Worm (Caenorhabditis elegans) whole organism, L1 larva: ENCODE data around the gene F26A1.3.
"Not testable (repeated sequence)": the region's sequence is repeated elsewhere in the genome, so short reads cannot be mapped to it uniquely, and the experiment has no call there.

ENCODE experiments used
- C04F5.9 ChIP-seq: sonication (generic microtip); optimal IDR thresholded peaks from 2 replicates; lab custom pipeline; 2016; ENCODE audit warnings: missing genetic modification characterization, missing compliant biosample characterization
- C16A3.4 ChIP-seq: fragments of 150-350 bp; optimal IDR thresholded peaks from 2 replicates; lab custom pipeline; 2014; ENCODE audit warnings: missing biosample characterization, missing genetic modification characterization
- C34B4.2 ChIP-seq: sonication (generic microtip); optimal IDR thresholded peaks from 2 replicates; lab custom pipeline; 2017; ENCODE audit warnings: mild to moderate bottlenecking, missing genetic modification characterization, missing compliant biosample characterization
- F16B12.6 ChIP-seq: fragments of 150-350 bp; optimal IDR thresholded peaks from 2 replicates; lab custom pipeline; 2014; ENCODE audit warnings: missing biosample characterization, missing genetic modification characterization
- Y116A8C.19 ChIP-seq: sonication (generic microtip); optimal IDR thresholded peaks from 2 replicates; lab custom pipeline; 2016; ENCODE audit warnings: missing compliant biosample characterization, missing genetic modification characterization, borderline replicate concordance
- alr-1 ChIP-seq: fragments of 200-800 bp; sonication (Bioruptor generic); optimal IDR thresholded peaks from 2 replicates; lab custom pipeline; 2018; ENCODE audit warnings: borderline replicate concordance, mild to moderate bottlenecking, missing genetic modification characterization, missing compliant biosample characterization
- blmp-1 ChIP-seq: fragments of 150-350 bp; optimal IDR thresholded peaks from 2 replicates; lab custom pipeline; 2014; ENCODE audit warnings: missing biosample characterization, missing genetic modification characterization
- ceh-82 ChIP-seq, 3 experiments: fragments of 150-350 bp in 1 of 3; sonication (generic microtip) in 2 of 3; optimal IDR thresholded peaks; 2 replicates each; lab custom pipeline; 2014 to 2017; ENCODE audit warnings: missing biosample characterization in 3 of 3, missing genetic modification characterization in 3 of 3
- dpl-1 ChIP-seq, 3 experiments: fragments of 150-350 bp in 2 of 3; sonication (generic microtip) in 1 of 3; optimal IDR thresholded peaks; 2 replicates each; lab custom pipeline; 2014 to 2017; ENCODE audit warnings: missing biosample characterization in 3 of 3, missing genetic modification characterization in 3 of 3, missing genetic modification reagents in 3 of 3
- dsc-1 ChIP-seq: sonication (generic microtip); optimal IDR thresholded peaks from 2 replicates; lab custom pipeline; 2016; ENCODE audit warnings: mild to moderate bottlenecking, missing genetic modification characterization, missing compliant biosample characterization
- efl-1 ChIP-seq, 4 experiments: fragments of 150-350 bp; optimal IDR thresholded peaks in 3 of 4; peaks in 1 of 4; 1 replicate in 1 of 4; 2 replicates in 3 of 4; lab custom pipeline; 2014; ENCODE audit warnings: missing biosample characterization in 2 of 4, missing genetic modification characterization in 2 of 4, missing genetic modification reagents in 2 of 4
- egl-13 ChIP-seq: sonication (generic microtip); optimal IDR thresholded peaks from 2 replicates; lab custom pipeline; 2016; ENCODE audit warnings: missing genotype, missing genetic modification reagents, missing genetic modification characterization, missing compliant biosample characterization
- egl-27 ChIP-seq, 2 experiments: fragments of 150-350 bp in 1 of 2; sonication (generic microtip); optimal IDR thresholded peaks; 3 replicates each; lab custom pipeline; 2017 to 2018; ENCODE audit warnings: missing biosample characterization in 2 of 2, missing genetic modification characterization in 2 of 2, missing genetic modification reagents in 2 of 2
- ets-5 ChIP-seq: fragments of 200-800 bp; sonication (Bioruptor generic); IDR thresholded peaks from 2 replicates; pipeline ENCODE4 v1.3.6; 2022; ENCODE audit warnings: missing genetic modification characterization, missing compliant biosample characterization
- jun-1 ChIP-seq: fragments of 150-350 bp; optimal IDR thresholded peaks from 2 replicates; lab custom pipeline; 2014; ENCODE audit warnings: missing biosample characterization, missing genetic modification reagents, missing genetic modification characterization
- lin-15B ChIP-seq: fragments of 150-350 bp; sonication (generic microtip); optimal IDR thresholded peaks from 3 replicates; lab custom pipeline; 2014; ENCODE audit warnings: missing biosample characterization, missing genetic modification characterization
- lin-35 ChIP-seq, 2 experiments: fragments of 150-350 bp; optimal IDR thresholded peaks; 2 replicates each; lab custom pipeline; 2014; ENCODE audit warnings: missing biosample characterization in 2 of 2, missing genetic modification characterization in 2 of 2, missing genetic modification reagents in 2 of 2
- lsy-2 ChIP-seq, 2 experiments: fragments of 150-350 bp; optimal IDR thresholded peaks; 2 replicates each; lab custom pipeline; 2014; ENCODE audit warnings: missing biosample characterization in 2 of 2, missing genetic modification characterization in 2 of 2
- mdl-1 ChIP-seq, 2 experiments: fragments of 150-350 bp; optimal IDR thresholded peaks; 2 replicates each; lab custom pipeline; 2014 to 2017; ENCODE audit warnings: missing biosample characterization in 2 of 2, missing genetic modification characterization in 2 of 2, inconsistent platforms in 1 of 2
- mef-2 ChIP-seq: fragments of 150-350 bp; optimal IDR thresholded peaks from 2 replicates; lab custom pipeline; 2014; ENCODE audit warnings: missing biosample characterization, missing genetic modification characterization
- mep-1 ChIP-seq: fragments of 150-350 bp; optimal IDR thresholded peaks from 2 replicates; lab custom pipeline; 2014; ENCODE audit warnings: missing biosample characterization, missing genetic modification characterization
- nhr-19 ChIP-seq: fragments of 200-800 bp; sonication (Bioruptor generic); conservative IDR thresholded peaks from 2 replicates; pipeline ENCODE4 v1.3.6; 2022; ENCODE audit warnings: missing genetic modification characterization, missing compliant biosample characterization
- nhr-47 ChIP-seq: sonication (generic microtip); optimal IDR thresholded peaks from 2 replicates; lab custom pipeline; 2016; ENCODE audit warnings: mild to moderate bottlenecking, missing genetic modification characterization, moderate library complexity, missing compliant biosample characterization
- nhr-71 ChIP-seq: sonication (generic microtip); optimal IDR thresholded peaks from 2 replicates; lab custom pipeline; 2016; ENCODE audit warnings: mild to moderate bottlenecking, missing genetic modification characterization, moderate library complexity, missing compliant biosample characterization
- nhr-76 ChIP-seq: sonication (generic microtip); optimal IDR thresholded peaks from 2 replicates; lab custom pipeline; 2017; ENCODE audit warnings: missing biosample characterization, missing genetic modification characterization
- nhr-77 ChIP-seq: fragments of 150-350 bp; optimal IDR thresholded peaks from 2 replicates; lab custom pipeline; 2014; ENCODE audit warnings: missing biosample characterization, missing genetic modification characterization
- nhr-84 ChIP-seq: sonication (generic microtip); optimal IDR thresholded peaks from 2 replicates; lab custom pipeline; 2017; ENCODE audit warnings: missing biosample characterization, missing genetic modification characterization
- nhr-85 ChIP-seq: sonication (generic microtip); peaks from one replicate; lab custom pipeline; 2016; ENCODE audit warnings: missing genetic modification characterization, inconsistent platforms, missing compliant biosample characterization
- nhr-90 ChIP-seq: sonication (generic microtip); optimal IDR thresholded peaks from 2 replicates; lab custom pipeline; 2016; ENCODE audit warnings: mild to moderate bottlenecking, missing genetic modification characterization, missing compliant biosample characterization; ENCODE audit not compliant: poor library complexity
- pag-3 ChIP-seq: sonication (generic microtip); optimal IDR thresholded peaks from 2 replicates; lab custom pipeline; 2017; ENCODE audit warnings: missing genetic modification characterization, mild to moderate bottlenecking, missing compliant biosample characterization, antibody characterized with exemption, borderline replicate concordance; ENCODE audit not compliant: insufficient read depth
- pqm-1 ChIP-seq: sonication (generic microtip); optimal IDR thresholded peaks from 3 replicates; lab custom pipeline; 2017; ENCODE audit warnings: missing biosample characterization, missing genetic modification characterization
- rnt-1 ChIP-seq: sonication (generic microtip); optimal IDR thresholded peaks from 2 replicates; lab custom pipeline; 2016; ENCODE audit warnings: mild to moderate bottlenecking, missing genetic modification characterization, moderate library complexity, missing compliant biosample characterization
- snpc-4 ChIP-seq: fragments of 150-350 bp; optimal IDR thresholded peaks from 2 replicates; lab custom pipeline; 2014; ENCODE audit warnings: missing biosample characterization, missing genetic modification characterization
- snu-23 ChIP-seq: sonication (generic microtip); optimal IDR thresholded peaks from 2 replicates; lab custom pipeline; 2016; ENCODE audit warnings: missing genetic modification characterization, missing compliant biosample characterization
- sptf-1 ChIP-seq: fragments of 150-350 bp; optimal IDR thresholded peaks from 2 replicates; lab custom pipeline; 2014; ENCODE audit warnings: missing biosample characterization, missing genetic modification characterization
- swsn-7 ChIP-seq: sonication (generic microtip); optimal IDR thresholded peaks from 2 replicates; lab custom pipeline; 2016; ENCODE audit warnings: missing genetic modification characterization, missing compliant biosample characterization
- tbx-2 ChIP-seq: sonication (generic microtip); optimal IDR thresholded peaks from 2 replicates; lab custom pipeline; 2016; ENCODE audit warnings: missing genetic modification characterization, missing compliant biosample characterization
- tlp-1 ChIP-seq: fragments of 150-350 bp; optimal IDR thresholded peaks from 2 replicates; lab custom pipeline; 2014; ENCODE audit warnings: missing biosample characterization, missing genetic modification characterization
- unc-130 ChIP-seq: fragments of 150-350 bp; optimal IDR thresholded peaks from 2 replicates; lab custom pipeline; 2017; ENCODE audit warnings: missing biosample characterization, missing genetic modification characterization, inconsistent platforms
- unc-30 ChIP-seq: sonication (generic microtip); optimal IDR thresholded peaks from 2 replicates; lab custom pipeline; 2017; ENCODE audit warnings: missing biosample characterization, missing genetic modification characterization
- unc-62 ChIP-seq: fragments of 150-350 bp; optimal IDR thresholded peaks from 2 replicates; lab custom pipeline; 2014; ENCODE audit warnings: missing biosample characterization, missing genetic modification reagents, missing genetic modification characterization
- xbp-1 ChIP-seq: sonication (generic microtip); optimal IDR thresholded peaks from 2 replicates; lab custom pipeline; 2016; ENCODE audit warnings: missing genetic modification characterization, missing compliant biosample characterization
- ztf-11 ChIP-seq, 2 experiments: sonication (generic microtip); optimal IDR thresholded peaks; 2 replicates each; lab custom pipeline; 2016 to 2017; ENCODE audit warnings: missing genetic modification characterization in 2 of 2, missing biosample characterization in 1 of 2, missing compliant biosample characterization in 1 of 2

F26A1.3 gene

ce11 chrIII:4785131-4785530 is 41.6 kb upstream of the F26A1.3 start, which contains the start of gene enu-3.2:
Gene enu-3.2, minus strand, starts transcription at chrIII:4785235.
- not testable (repeated sequence) for TF ChIP-seq C34B4.2 (tag; lab: Kevin White, UChicago); unc-62 (GFP tag; lab: Kevin White, UChicago); nhr-76

- TF ChIP-seq dpl-1 (GFP tag; optimal IDR thresholded peaks at IDR 0.05; lab: Kevin White, UChicago) (peak; percentile 68 to 85 (median 73)), sptf-1 (tag; lab: Kevin White, UChicago) (no peak), xbp-1 (tag; lab: Kevin White, UChicago) (no peak), nhr-47 (tag; lab: Kevin White, UChicago) (no peak), ceh-82 (tag; optimal IDR thresholded peaks at IDR 0.05; lab: Kevin White, UChicago) (no peak), unc-30 (tag; lab: Kevin White, UChicago) (no peak), ets-5 (GFP tag; lab: Robert Waterston, UW) (no peak), tbx-2 (tag; lab: Kevin White, UChicago) (no peak), unc-130 (tag; lab: Kevin White, UChicago) (no peak), mef-2 (tag; lab: Kevin White, UChicago) (no peak), egl-13 (tag; lab: Kevin White, UChicago) (no peak), efl-1 (optimal IDR thresholded peaks at IDR 0.05; lab: Kevin White, UChicago) (peak; percentile 16 to 70), efl-1 (GFP tag; optimal IDR thresholded peaks at IDR 0.05 in 1 of 2; lab: Kevin White, UChicago) (peak; percentile 82 to 97), lin-35 (GFP tag; optimal IDR thresholded peaks at IDR 0.05; lab: Kevin White, UChicago) (peak; percentile 58 to 81), lsy-2 (tag; optimal IDR thresholded peaks at IDR 0.05; lab: Kevin White, UChicago) (peak in 1 of 2 experiments; percentile 56), blmp-1 (tag; lab: Kevin White, UChicago) (peak; percentile 74), egl-27 (tag; optimal IDR thresholded peaks at IDR 0.05; lab: Kevin White, UChicago) (no peak), mdl-1 (tag; optimal IDR thresholded peaks at IDR 0.05; lab: Kevin White, UChicago) (no peak), F16B12.6 (tag; lab: Kevin White, UChicago) (peak; percentile 80), snu-23 (GFP tag; lab: Kevin White, UChicago) (no peak)
Observed at ce11 chrIII:4785714-4786113, 41.0 kb upstream of the F26A1.3 start, which contains the start of gene mel-28. Gene mel-28, plus strand, starts transcription at chrIII:4786080.

DNA sequence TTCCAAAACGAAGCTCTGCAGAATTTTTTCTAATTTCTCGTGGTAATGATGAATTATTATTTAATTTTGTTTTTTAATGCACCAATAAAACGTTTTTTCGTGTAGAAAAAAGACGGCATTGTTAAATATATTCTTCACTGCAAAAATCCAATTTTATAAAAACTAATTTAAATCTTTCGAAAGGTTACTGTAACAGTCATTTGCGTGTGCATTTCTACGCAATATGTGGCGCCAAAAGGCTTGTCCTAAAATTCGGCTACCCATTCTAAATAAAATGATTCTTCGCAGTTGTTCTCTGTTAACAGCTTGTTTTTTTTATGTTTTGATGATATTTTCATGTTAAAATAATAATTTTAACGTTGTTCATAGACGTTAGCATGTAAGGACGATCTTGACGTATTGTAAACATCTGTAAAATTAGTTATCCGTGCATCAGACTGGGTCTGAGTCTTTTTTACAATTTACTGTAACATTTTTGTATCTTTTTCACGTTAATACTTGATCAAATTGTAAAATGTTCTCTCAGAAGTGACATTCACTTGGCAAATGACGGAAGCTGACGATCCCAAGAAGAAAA is 34.1 kb upstream of the F26A1.3 start, which contains the start of gene mip-1:
mip-1 (plus strand) TSS at position 527 of the 577 bp plus-strand sequence.
- TF ChIP-seq pag-3 (tag; lab: Kevin White, UChicago) (no peak), dsc-1 (tag; lab: Kevin White, UChicago) (no peak), C34B4.2 (tag; lab: Kevin White, UChicago) (no peak), Y116A8C.19 (tag; lab: Kevin White, UChicago) (no peak)

ce11 chrIII:4796039-4796438 is 30.7 kb upstream of the F26A1.3 start:
- no peak for TF ChIP-seq pqm-1 (tag; lab: Kevin White, UChicago)
- TF ChIP-seq mep-1 (tag; lab: Kevin White, UChicago): peak; percentile 85
- peak; percentile 72 for TF ChIP-seq snu-23 (GFP tag; lab: Kevin White, UChicago)
- TF ChIP-seq ceh-82 (tag; optimal IDR thresholded peaks at IDR 0.05; lab: Kevin White, UChicago): peak; percentile 2 to 53 (median 49)
- no peak for TF ChIP-seq nhr-84 (tag; lab: Kevin White, UChicago)
- TF ChIP-seq nhr-90 (tag; lab: Kevin White, UChicago): peak; percentile 50
- TF ChIP-seq swsn-7 (tag; lab: Kevin White, UChicago): peak; percentile 47
- peak; percentile 96 for TF ChIP-seq jun-1 (tag; lab: Kevin White, UChicago)
- peak; percentile 52 to 67 (median 61) for TF ChIP-seq dpl-1 (GFP tag; optimal IDR thresholded peaks at IDR 0.05; lab: Kevin White, UChicago)
- TF ChIP-seq snpc-4 (tag; lab: Kevin White, UChicago): peak; percentile 58
- peak; percentile 62 for TF ChIP-seq C16A3.4 (tag; lab: Kevin White, UChicago)
- peak; percentile 78 to 80 for TF ChIP-seq efl-1 (optimal IDR thresholded peaks at IDR 0.05; lab: Kevin White, UChicago)
- peak; percentile 60 to 96 for TF ChIP-seq efl-1 (GFP tag; optimal IDR thresholded peaks at IDR 0.05 in 1 of 2; lab: Kevin White, UChicago)
- no peak for TF ChIP-seq C34B4.2 (tag; lab: Kevin White, UChicago)
- peak; percentile 67 for TF ChIP-seq nhr-77
- peak; percentile 42; the same call in 1 of the 2 replicates for TF ChIP-seq nhr-19 (GFP tag; lab: Robert Waterston, UW)
- peak; percentile 54 for TF ChIP-seq nhr-85 (tag; lab: Kevin White, UChicago)
- peak; percentile 80 for TF ChIP-seq blmp-1 (tag; lab: Kevin White, UChicago)
- peak; percentile 15 for TF ChIP-seq C04F5.9
- TF ChIP-seq rnt-1 (tag; lab: Kevin White, UChicago): peak; percentile 44
- TF ChIP-seq mdl-1 (tag; optimal IDR thresholded peaks at IDR 0.05; lab: Kevin White, UChicago): peak; percentile 4 to 69
- TF ChIP-seq ztf-11 (tag; optimal IDR thresholded peaks at IDR 0.05; lab: Kevin White, UChicago): no peak
- peak; percentile 54 for TF ChIP-seq nhr-47 (tag; lab: Kevin White, UChicago)
- TF ChIP-seq F16B12.6 (tag; lab: Kevin White, UChicago): peak; percentile 57
- peak; percentile 71 for TF ChIP-seq nhr-71
- TF ChIP-seq alr-1 (tag; lab: Kevin White, UChicago): no peak
- TF ChIP-seq tlp-1 (tag; lab: Kevin White, UChicago): no peak
- peak; percentile 52 for TF ChIP-seq lin-15B (tag; lab: Kevin White, UChicago)
